Worm (Caenorhabditis elegans) whole organism, mixed stage, embryonic: Measurements from ENCODE around the gene ceh-92.

Source experiments
- nhr-12 ChIP-seq: fragments of 150-350 bp; optimal IDR thresholded peaks from 2 replicates; lab custom pipeline; 2014; ENCODE audit warnings: missing biosample characterization, missing genetic modification characterization
- nhr-28 ChIP-seq: fragments of 150-350 bp; optimal IDR thresholded peaks from 2 replicates; lab custom pipeline; 2014; ENCODE audit warnings: missing biosample characterization, missing genetic modification characterization
- pha-4 ChIP-seq: fragments of 150-350 bp; optimal IDR thresholded peaks from 2 replicates; lab custom pipeline; 2018; ENCODE audit warnings: missing biosample characterization, missing genetic modification reagents, missing genetic modification characterization
- tbx-8 ChIP-seq: fragments of 200-800 bp; sonication (Bioruptor generic); optimal IDR thresholded peaks from 2 replicates; lab custom pipeline; 2018; ENCODE audit warnings: mild to moderate bottlenecking, missing genetic modification characterization, moderate library complexity, missing compliant biosample characterization

- TF ChIP-seq tbx-8 (GFP tag; lab: Kevin White, UChicago): no peak
- TF ChIP-seq nhr-12 (tag; lab: Kevin White, UChicago): no peak
- no peak for TF ChIP-seq nhr-28 (tag; lab: Kevin White, UChicago)
- no peak for TF ChIP-seq pha-4 (tag; lab: Kevin White, UChicago)
Observed at ce11 chrIII:11558251-11558650, 23.1 kb upstream of the ceh-92 start.
